Worm (Caenorhabditis elegans): ENCODE data around the gene R151.10.

R151.10 gene

DNA sequence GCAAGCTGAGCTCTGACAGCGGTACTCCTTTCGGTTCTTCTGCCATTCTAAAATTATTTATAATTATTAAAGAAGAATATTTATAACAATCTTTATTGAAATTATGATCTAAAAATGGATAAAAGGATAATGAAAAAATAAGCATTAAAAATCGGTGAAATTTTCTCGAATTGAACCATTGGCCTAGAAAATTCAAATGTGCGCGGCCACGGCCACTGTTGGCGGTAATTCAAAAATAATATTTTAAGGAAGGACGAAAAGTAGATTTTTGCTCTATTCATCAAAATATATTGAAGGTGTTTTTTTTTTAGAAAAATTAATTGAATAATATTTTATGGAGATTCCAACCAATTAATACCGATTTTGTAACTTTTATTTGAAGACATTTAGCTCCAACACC, 31.9 kb downstream of the R151.10 start, which contains the start of gene pfd-5:
TSS of gene pfd-5 (minus strand) at position 47 of the 400 bp plus-strand sequence.
- no peak for TF ChIP-seq blmp-1 (tag; optimal IDR thresholded peaks at IDR 0.05; ENCODE audit: insufficient read depth)
- TF ChIP-seq unc-55 (GFP tag; optimal IDR thresholded peaks at IDR 0.05): peak; percentile 78
- no peak for TF ChIP-seq peb-1 (tag; optimal IDR thresholded peaks at IDR 0.05)
- TF ChIP-seq unc-39 (tag; optimal IDR thresholded peaks at IDR 0.05): no peak
- TF ChIP-seq lin-13 (GFP tag; optimal IDR thresholded peaks at IDR 0.05): peak; percentile 22
- peak; percentile 65 for TF ChIP-seq C34F6.9 (tag; optimal IDR thresholded peaks at IDR 0.05)
- peak; percentile 69 for TF ChIP-seq sma-9 (GFP tag; optimal IDR thresholded peaks at IDR 0.05)
- no peak for TF ChIP-seq sma-9 (tag; optimal IDR thresholded peaks at IDR 0.05)
- no peak for TF ChIP-seq sem-4 (tag; optimal IDR thresholded peaks at IDR 0.05)
- peak; percentile 49 for TF ChIP-seq F13H6.1 (tag; optimal IDR thresholded peaks at IDR 0.05)
- peak; percentile 33 for TF ChIP-seq egl-27 (tag; optimal IDR thresholded peaks at IDR 0.05)
- TF ChIP-seq nhr-25 (tag; optimal IDR thresholded peaks at IDR 0.05): peak; percentile 37
- peak; percentile 94 for TF ChIP-seq gmeb-1 (tag; optimal IDR thresholded peaks at IDR 0.05)
- TF ChIP-seq snpc-4 (tag; optimal IDR thresholded peaks at IDR 0.05): peak; percentile 7
- peak; percentile 46 to 85 for TF ChIP-seq lsy-2 (tag; optimal IDR thresholded peaks at IDR 0.05)
- peak; percentile 35 for TF ChIP-seq crh-2 (tag; optimal IDR thresholded peaks at IDR 0.05)
- TF ChIP-seq lin-11 (tag; optimal IDR thresholded peaks at IDR 0.05): peak; percentile 27
- peak; percentile 63 for TF ChIP-seq sma-3 (GFP tag; optimal IDR thresholded peaks at IDR 0.05)
- peak; percentile 29 for TF ChIP-seq fos-1 (tag; optimal IDR thresholded peaks at IDR 0.05)
- TF ChIP-seq nhr-21 (tag; optimal IDR thresholded peaks at IDR 0.05): peak; percentile 20
- TF ChIP-seq ama-1 (optimal IDR thresholded peaks at IDR 0.05): no peak

DNA sequence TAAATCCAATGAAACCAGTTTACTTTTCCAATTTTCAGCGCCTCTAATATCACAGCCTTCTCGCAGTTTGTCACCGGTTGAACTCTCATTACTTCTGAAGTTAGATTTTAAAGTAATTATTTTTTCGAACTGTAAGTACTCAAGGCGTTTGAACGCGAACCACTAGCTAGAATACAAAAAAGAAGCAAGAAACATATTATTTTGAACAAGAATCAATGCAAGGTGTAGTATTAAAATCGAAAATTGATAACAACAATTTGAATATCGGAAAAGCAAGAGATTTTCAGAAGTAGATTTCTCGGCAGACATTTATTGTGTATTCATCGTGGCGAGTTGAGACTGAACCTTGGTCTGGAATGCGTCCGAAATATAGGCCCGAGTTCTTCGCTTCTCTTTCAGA, 32.8 kb downstream of the R151.10 start, which contains the start of gene exos-9:
TSS of gene exos-9 (minus strand) at position 101 of the 400 bp plus-strand sequence.
- no peak for TF ChIP-seq sma-9 (GFP tag; optimal IDR thresholded peaks at IDR 0.05)
- TF ChIP-seq sma-9 (tag; optimal IDR thresholded peaks at IDR 0.05): no peak
- peak; percentile 8 for TF ChIP-seq ama-1 (optimal IDR thresholded peaks at IDR 0.05)
- no peak for TF ChIP-seq nhr-11 (tag; optimal IDR thresholded peaks at IDR 0.05)
- TF ChIP-seq lin-39 (tag; optimal IDR thresholded peaks at IDR 0.05): no peak

DNA sequence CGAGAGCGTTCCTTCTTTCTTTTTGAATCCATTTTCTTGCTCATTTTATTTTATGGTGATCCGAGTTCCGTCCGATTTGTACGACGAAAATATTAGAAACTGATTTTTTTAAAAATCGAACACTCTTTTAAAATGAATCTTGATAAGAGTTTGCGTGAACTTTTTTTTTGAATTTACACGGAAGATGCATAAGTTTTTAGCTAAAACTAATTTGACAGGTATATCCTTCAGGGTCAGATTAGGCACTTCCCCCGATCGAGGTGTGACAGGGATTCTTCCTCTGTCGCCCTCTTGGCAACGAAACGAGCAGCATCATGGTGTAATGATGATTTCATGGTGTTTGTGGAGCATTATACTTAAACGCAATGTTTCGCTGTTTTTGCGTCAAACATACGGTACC, 35.4 kb downstream of the R151.10 start, which contains the start of gene F37C12.18:
TSS of gene F37C12.18 (minus strand) at position 101 of the 400 bp plus-strand sequence.
- TF ChIP-seq fos-1 (tag; optimal IDR thresholded peaks at IDR 0.05): no peak
- TF ChIP-seq nhr-10 (tag; optimal IDR thresholded peaks at IDR 0.05): no peak
- TF ChIP-seq unc-55 (GFP tag; optimal IDR thresholded peaks at IDR 0.05): no peak
- TF ChIP-seq nhr-21 (tag; optimal IDR thresholded peaks at IDR 0.05): no peak
- TF ChIP-seq ceh-16 (tag; optimal IDR thresholded peaks at IDR 0.05): no peak
- TF ChIP-seq mab-5 (tag; optimal IDR thresholded peaks at IDR 0.05): no peak
- no peak for TF ChIP-seq lin-13 (GFP tag; optimal IDR thresholded peaks at IDR 0.05)
- TF ChIP-seq nhr-237 (tag; optimal IDR thresholded peaks at IDR 0.05): no peak
- TF ChIP-seq nhr-6 (tag; optimal IDR thresholded peaks at IDR 0.05): no peak
- TF ChIP-seq R02D3.7 (tag; optimal IDR thresholded peaks at IDR 0.05): no peak
- TF ChIP-seq ztf-11 (tag; optimal IDR thresholded peaks at IDR 0.05): no peak
- TF ChIP-seq elt-1 (tag; optimal IDR thresholded peaks at IDR 0.05): no peak
- TF ChIP-seq ztf-4 (tag; optimal IDR thresholded peaks at IDR 0.05): no peak
- TF ChIP-seq egl-27 (tag; optimal IDR thresholded peaks at IDR 0.05): no peak
- no peak for TF ChIP-seq sma-3 (GFP tag; optimal IDR thresholded peaks at IDR 0.05)
- TF ChIP-seq lin-39 (tag; optimal IDR thresholded peaks at IDR 0.05): no peak
- no peak for TF ChIP-seq nhr-11 (tag; optimal IDR thresholded peaks at IDR 0.05)
- no peak for TF ChIP-seq nhr-25 (tag; optimal IDR thresholded peaks at IDR 0.05)

DNA sequence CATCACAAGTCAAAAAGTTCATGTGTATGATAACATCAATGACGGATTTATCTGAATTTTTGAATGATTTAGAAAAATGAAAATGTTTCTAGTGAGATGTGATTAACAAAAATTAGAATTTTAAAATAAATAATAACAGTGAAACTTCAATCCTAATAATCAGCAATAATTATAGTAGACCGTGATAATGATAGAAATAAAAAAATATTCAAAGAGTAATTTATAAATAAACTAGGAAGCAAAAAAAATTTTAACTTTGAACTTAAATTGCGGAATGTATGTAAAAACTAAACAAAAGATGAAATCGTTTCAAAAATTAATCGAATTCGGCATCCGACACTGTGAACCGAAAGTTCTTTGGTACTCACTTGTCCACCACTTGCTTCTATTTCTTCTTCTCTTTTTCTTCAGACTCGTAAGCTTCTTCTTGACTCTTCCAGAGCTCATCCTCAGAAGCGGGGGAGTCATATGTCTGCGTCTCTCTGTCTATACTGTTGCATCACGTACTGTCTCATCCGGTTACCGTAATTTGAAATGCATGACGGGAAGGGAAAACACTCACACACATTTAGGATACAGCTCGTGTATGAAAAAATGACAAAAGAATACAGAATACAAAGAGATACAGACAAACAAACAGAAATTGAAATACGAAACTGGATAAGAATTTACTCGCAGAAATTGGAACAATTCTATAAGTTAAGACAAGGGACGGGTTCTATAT, 37.6 kb downstream of the R151.10 start, which contains the start of gene mec-14:
TSS of gene mec-14 (minus strand) at position 51 of the 724 bp plus-strand sequence.
- TF ChIP-seq mdl-1 (tag; optimal IDR thresholded peaks at IDR 0.05) (no peak), unc-55 (GFP tag; optimal IDR thresholded peaks at IDR 0.05) (peak; percentile 68)

DNA sequence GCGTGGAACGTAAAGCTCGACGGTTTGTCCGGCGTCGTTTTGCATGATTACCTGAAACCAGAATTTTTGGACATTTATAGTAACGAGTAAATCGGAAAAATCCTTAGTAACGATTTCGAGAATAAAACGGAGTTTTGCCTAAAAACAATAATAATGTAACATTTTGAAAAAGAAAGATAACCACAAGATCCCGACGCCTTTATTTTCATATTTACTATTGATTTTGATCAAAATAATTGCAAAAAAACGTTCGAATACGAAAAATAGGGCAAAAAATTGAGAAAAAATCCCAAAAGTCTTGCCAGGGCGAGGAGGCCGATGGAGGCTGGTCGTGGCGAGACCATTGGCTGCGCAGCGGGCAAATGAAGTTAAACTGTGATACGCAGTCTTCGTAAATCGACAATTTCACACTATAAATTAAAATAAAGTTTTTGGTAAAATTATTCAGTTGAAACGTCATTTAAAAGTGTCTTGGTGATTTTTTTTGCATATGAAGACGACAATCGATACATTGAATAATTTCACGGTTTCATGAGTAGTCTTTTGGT, 41.1 kb downstream of the R151.10 start, which contains the start of gene rps-21:
TSS of gene rps-21 (minus strand) at position 51 of the 548 bp plus-strand sequence.
- TF ChIP-seq sma-3 (GFP tag; optimal IDR thresholded peaks at IDR 0.05) (peak; percentile 84), nhr-11 (tag; optimal IDR thresholded peaks at IDR 0.05) (no peak), sma-9 (GFP tag; optimal IDR thresholded peaks at IDR 0.05) (peak; percentile 67), sma-9 (tag; optimal IDR thresholded peaks at IDR 0.05) (no peak), zag-1 (tag; optimal IDR thresholded peaks at IDR 0.05) (peak; percentile 38), nhr-129 (tag; optimal IDR thresholded peaks at IDR 0.05) (peak; percentile 70), nhr-10 (tag; optimal IDR thresholded peaks at IDR 0.05) (no peak), unc-55 (GFP tag; optimal IDR thresholded peaks at IDR 0.05) (peak; percentile 94), unc-39 (tag; optimal IDR thresholded peaks at IDR 0.05) (no peak), crh-2 (tag; optimal IDR thresholded peaks at IDR 0.05) (peak; percentile 79), ztf-11 (tag; optimal IDR thresholded peaks at IDR 0.05) (no peak), gmeb-1 (tag; optimal IDR thresholded peaks at IDR 0.05) (peak; percentile 82), alr-1 (tag; optimal IDR thresholded peaks at IDR 0.05) (no peak), ZK546.5 (tag; optimal IDR thresholded peaks at IDR 0.05) (peak; percentile 74), C34F6.9 (tag; optimal IDR thresholded peaks at IDR 0.05) (peak; percentile 87), lsy-2 (tag; optimal IDR thresholded peaks at IDR 0.05) (peak; percentile 84 to 93), nhr-12 (tag; optimal IDR thresholded peaks at IDR 0.05) (no peak), snpc-4 (tag; optimal IDR thresholded peaks at IDR 0.05) (peak; percentile 59), fos-1 (tag; optimal IDR thresholded peaks at IDR 0.05) (peak; percentile 66), blmp-1 (tag; optimal IDR thresholded peaks at IDR 0.05; ENCODE audit: insufficient read depth) (peak; percentile 43), sem-4 (tag; optimal IDR thresholded peaks at IDR 0.05) (peak; percentile 46), R02D3.7 (tag; optimal IDR thresholded peaks at IDR 0.05) (peak; percentile 85), nhr-21 (tag; optimal IDR thresholded peaks at IDR 0.05) (peak; percentile 57), egl-27 (tag; optimal IDR thresholded peaks at IDR 0.05) (peak; percentile 73), lin-13 (GFP tag; optimal IDR thresholded peaks at IDR 0.05) (peak; percentile 91), F13H6.1 (tag; optimal IDR thresholded peaks at IDR 0.05) (peak; percentile 58), nhr-77 (tag; optimal IDR thresholded peaks at IDR 0.05) (peak; percentile 46)

All from whole organism, L2 larva.